Worm (Caenorhabditis elegans): ENCODE results near the gene glc-1.

Gene glc-1

DNA sequence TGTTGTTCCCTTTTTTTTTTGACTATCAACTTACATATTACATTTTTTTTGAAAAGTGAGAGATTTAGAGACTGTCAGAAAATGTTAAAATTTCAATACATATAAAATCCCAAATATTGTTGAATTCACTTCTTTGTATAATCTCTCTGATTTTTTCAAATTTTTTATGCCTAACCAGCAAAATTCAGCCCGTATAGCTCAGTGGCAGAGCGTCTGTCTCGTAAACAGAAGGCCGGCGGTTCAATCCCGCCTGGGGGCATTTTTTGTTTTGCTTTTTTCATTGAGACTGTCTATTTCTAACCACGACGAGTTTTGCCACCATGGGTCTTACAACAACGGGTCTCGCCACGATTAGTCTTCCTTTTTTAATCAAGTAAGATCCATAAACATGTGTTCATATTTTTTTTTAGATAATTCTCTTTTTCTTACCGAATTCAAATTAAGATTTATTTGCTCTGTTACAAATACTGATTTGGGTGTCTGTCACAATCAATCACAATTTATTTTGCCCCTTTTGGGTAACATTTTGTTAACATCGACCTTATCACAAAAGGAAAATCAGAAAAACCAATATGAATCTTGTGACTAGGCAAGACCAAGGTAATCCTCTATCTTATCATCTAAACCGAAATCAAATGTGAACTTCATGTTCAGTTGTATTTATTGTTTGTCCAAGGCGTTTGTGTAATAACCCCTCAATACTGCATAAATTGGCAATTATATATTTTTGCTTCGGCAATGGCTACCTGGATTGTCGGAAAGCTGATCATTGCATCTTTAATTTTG is at the start of gene glc-1:
Gene glc-1 (plus strand): TSS at position 663 of the 786 bp plus-strand sequence.
- TF ChIP-seq dsc-1 (tag; optimal IDR thresholded peaks at IDR 0.05) (no peak), sup-37 (GFP tag; optimal IDR thresholded peaks at IDR 0.05) (no peak), snpc-4 (tag; optimal IDR thresholded peaks at IDR 0.05) (no peak), nhr-77 (tag; optimal IDR thresholded peaks at IDR 0.05) (no peak), sox-4 (tag; optimal IDR thresholded peaks at IDR 0.05) (no peak), egl-27 (tag; optimal IDR thresholded peaks at IDR 0.05) (no peak), elt-3 (tag; optimal IDR thresholded peaks at IDR 0.05) (peak in 1 of 6 experiments; percentile 87), nhr-19 (GFP tag; conservative IDR thresholded peaks at IDR 0.05) (no peak), elt-2 (tag; optimal IDR thresholded peaks at IDR 0.05) (peak; percentile 15), efl-1 (optimal IDR thresholded peaks at IDR 0.05) (no peak), efl-1 (GFP tag; optimal IDR thresholded peaks at IDR 0.05 in 1 of 2) (no peak), ces-1 (GFP tag; optimal IDR thresholded peaks at IDR 0.05) (no peak), unc-30 (tag; optimal IDR thresholded peaks at IDR 0.05) (no peak), nhr-90 (tag; optimal IDR thresholded peaks at IDR 0.05; ENCODE audit: poor library complexity) (no peak), lir-3 (tag; optimal IDR thresholded peaks at IDR 0.05; ENCODE audit: poor library complexity) (no peak), lin-15B (tag; optimal IDR thresholded peaks at IDR 0.05) (no peak), ets-5 (GFP tag; IDR thresholded peaks at IDR 0.05) (no peak), irx-1 (tag; optimal IDR thresholded peaks at IDR 0.05) (no peak), blmp-1 (tag; optimal IDR thresholded peaks at IDR 0.05) (peak; percentile 30), lin-35 (GFP tag; optimal IDR thresholded peaks at IDR 0.05) (peak in 1 of 2 experiments; percentile 9), C04F5.9 (tag; optimal IDR thresholded peaks at IDR 0.05) (no peak), tlp-1 (tag; optimal IDR thresholded peaks at IDR 0.05) (no peak), lsy-2 (tag; optimal IDR thresholded peaks at IDR 0.05) (no peak), mab-9 (GFP tag; IDR thresholded peaks at IDR 0.05) (no peak), ceh-82 (tag; optimal IDR thresholded peaks at IDR 0.05) (no peak), nhr-76 (tag; optimal IDR thresholded peaks at IDR 0.05) (no peak), fos-1 (tag; optimal IDR thresholded peaks at IDR 0.05) (no peak), hpl-2 (GFP tag; optimal IDR thresholded peaks at IDR 0.05) (no peak)

- TF ChIP-seq snpc-4 (tag; optimal IDR thresholded peaks at IDR 0.05) (no peak), lir-3 (tag; optimal IDR thresholded peaks at IDR 0.05; ENCODE audit: poor library complexity) (no peak), fkh-4 (tag; optimal IDR thresholded peaks at IDR 0.05; ENCODE audit: borderline replicate concordance) (no peak), fkh-8 (tag; optimal IDR thresholded peaks at IDR 0.05) (peak; percentile 18), unc-130 (tag; optimal IDR thresholded peaks at IDR 0.05) (no peak), lsy-2 (tag; optimal IDR thresholded peaks at IDR 0.05) (no peak), tbx-2 (tag; optimal IDR thresholded peaks at IDR 0.05) (no peak), F16B12.6 (tag; optimal IDR thresholded peaks at IDR 0.05) (no peak), swsn-7 (tag; optimal IDR thresholded peaks at IDR 0.05) (no peak)
These were observed 47.7 kb upstream of the glc-1 start, which contains the start of gene K05D4.9 for ce11 chrV:16171721-16172120. TSS of gene K05D4.9 (minus strand) at chrV:16171821.

- TF ChIP-seq elt-2 (tag; optimal IDR thresholded peaks at IDR 0.05) (peak; percentile 57), nhr-85 (tag) (peak; percentile 14), pqm-1 (tag; optimal IDR thresholded peaks at IDR 0.05) (peak; percentile 16), nhr-76 (tag; optimal IDR thresholded peaks at IDR 0.05) (no peak)
These were observed 45.3 kb upstream of the glc-1 start for ce11 chrV:16174109-16174508.

DNA sequence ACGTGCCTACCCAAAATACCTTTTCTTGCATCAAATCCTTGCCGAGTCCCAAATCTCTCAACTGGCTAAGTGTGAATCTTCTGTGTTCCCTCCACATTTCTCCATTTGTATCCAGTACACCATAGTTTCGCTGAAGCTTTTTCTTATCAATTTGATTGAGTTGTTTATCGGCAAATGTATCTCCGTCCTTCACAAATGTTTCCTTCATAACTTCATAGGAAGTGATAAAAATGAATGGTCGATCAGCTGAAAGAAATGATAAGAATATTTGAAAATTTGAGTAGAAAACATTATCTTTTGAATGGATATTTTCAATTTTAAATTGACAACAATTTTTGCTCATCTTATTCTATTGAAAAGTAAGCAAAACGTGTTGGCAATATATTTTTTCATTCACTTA is 44.2 kb upstream of the glc-1 start:
- peak; percentile 74 for TF ChIP-seq pqm-1 (tag; optimal IDR thresholded peaks at IDR 0.05)
- TF ChIP-seq nhr-12 (tag; optimal IDR thresholded peaks at IDR 0.05) = no peak
- peak; percentile 79 for TF ChIP-seq elt-2 (tag; optimal IDR thresholded peaks at IDR 0.05)
